Fruit fly (Drosophila melanogaster): Measurements from ENCODE around the gene CG5162.
A peak's percentile ranks its signal among the peaks of the same experiment; 100 is the strongest.

CG5162 gene

DNA sequence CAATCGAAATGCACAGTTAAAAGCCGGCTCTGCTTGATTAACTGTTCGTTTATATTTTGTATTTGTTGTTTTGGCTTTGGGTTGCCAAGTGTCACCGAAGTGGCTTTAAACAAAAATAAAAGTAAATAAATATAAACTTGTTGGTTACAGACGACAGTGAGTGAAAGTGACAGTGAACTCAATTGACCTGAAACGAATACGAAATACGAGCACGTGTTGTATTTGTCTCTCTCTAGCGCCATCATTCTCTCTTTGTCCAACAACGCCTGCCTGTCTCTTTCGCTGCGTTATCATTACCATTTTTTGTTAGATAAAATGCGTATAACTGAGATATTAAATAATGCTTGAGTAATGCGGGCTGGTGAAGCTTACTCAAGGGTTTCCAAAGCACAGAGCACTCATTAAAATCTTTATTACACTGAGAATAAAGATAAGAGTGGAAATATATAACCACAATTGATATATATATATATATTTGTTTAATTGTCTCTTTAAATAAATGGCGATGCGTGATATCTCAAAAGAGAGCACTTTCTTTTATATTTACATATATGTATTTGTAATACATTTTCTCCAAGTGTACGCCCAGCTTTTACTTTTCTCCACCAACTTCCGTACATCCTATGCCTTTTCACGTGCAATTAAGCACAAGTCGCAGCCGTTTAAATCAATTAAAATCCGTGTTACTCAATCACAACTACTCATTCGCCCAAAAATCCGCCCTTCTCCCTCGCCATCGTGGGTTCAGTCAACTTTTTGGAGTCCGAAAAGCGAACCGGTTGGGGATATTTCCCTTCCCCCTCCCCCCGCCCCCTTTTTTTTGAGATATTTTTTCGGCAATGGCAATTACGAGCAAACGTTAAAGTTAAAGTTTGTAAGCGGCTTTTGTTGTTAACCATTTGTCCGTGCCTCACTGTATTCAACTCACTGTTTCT is 33.6 kb upstream of the CG5162 start:
- TF ChIP-seq CG33213 (GFP tag; optimal IDR thresholded peaks at IDR 0.05) = no peak
- TF ChIP-seq D19A (tag; optimal IDR thresholded peaks at IDR 0.05) = peak; percentile 48
- TF ChIP-seq vfl (GFP tag; optimal IDR thresholded peaks at IDR 0.05) = no peak
- no peak for TF ChIP-seq CG5953 (GFP tag; IDR thresholded peaks at IDR 0.05)
- peak; percentile 47 for TF ChIP-seq dmrt99B (tag; optimal IDR thresholded peaks at IDR 0.05)
- peak; percentile 25 for TF ChIP-seq Meics (GFP tag; optimal IDR thresholded peaks at IDR 0.05)
- TF ChIP-seq CG8388 (GFP tag; optimal IDR thresholded peaks at IDR 0.05) = peak; percentile 22
- no peak for TF ChIP-seq Fer2 (tag; optimal IDR thresholded peaks at IDR 0.05)
- no peak for TF ChIP-seq CG9932 (GFP tag; IDR thresholded peaks at IDR 0.05)
- no peak for TF ChIP-seq dmrt11E (tag; optimal IDR thresholded peaks at IDR 0.05)
- TF ChIP-seq CG16863 (GFP tag; optimal IDR thresholded peaks at IDR 0.05) = no peak
- TF ChIP-seq Adf1 (GFP tag; IDR thresholded peaks at IDR 0.05) = no peak
- TF ChIP-seq BEAF-32 (GFP tag; optimal IDR thresholded peaks at IDR 0.05) = no peak
- TF ChIP-seq NFAT (GFP tag; IDR thresholded peaks at IDR 0.05) = no peak
- TF ChIP-seq Xbp1 (GFP tag; optimal IDR thresholded peaks at IDR 0.05) = peak; percentile 18
- TF ChIP-seq mam (GFP tag; optimal IDR thresholded peaks at IDR 0.05) = no peak
- TF ChIP-seq unpg (GFP tag; optimal IDR thresholded peaks at IDR 0.05) = peak; percentile 19
- TF ChIP-seq CG1529 (GFP tag; optimal IDR thresholded peaks at IDR 0.05) = no peak
- peak; percentile 4 for TF ChIP-seq CG12769 (tag; optimal IDR thresholded peaks at IDR 0.05)
- no peak for TF ChIP-seq pnt (GFP tag; optimal IDR thresholded peaks at IDR 0.05)
- TF ChIP-seq GATAe (GFP tag; conservative IDR thresholded peaks at IDR 0.05) = no peak
- no peak for TF ChIP-seq E2f1 (GFP tag; IDR thresholded peaks at IDR 0.05)
- TF ChIP-seq CG3163 (GFP tag; optimal IDR thresholded peaks at IDR 0.05) = no peak
- no peak for TF ChIP-seq nerfin-2 (GFP tag; IDR thresholded peaks at IDR 0.05; ENCODE audit: partially characterized antibody)
- no peak for TF ChIP-seq CG8765 (GFP tag; IDR thresholded peaks at IDR 0.05)
- TF ChIP-seq Camta (GFP tag; optimal IDR thresholded peaks at IDR 0.05) = no peak
- no peak for TF ChIP-seq kni (GFP tag; optimal IDR thresholded peaks at IDR 0.05)
- no peak for TF ChIP-seq jigr1 (GFP tag; IDR thresholded peaks at IDR 0.05)
- TF ChIP-seq CG11398 (GFP tag; optimal IDR thresholded peaks at IDR 0.05) = no peak
- TF ChIP-seq grau (tag; optimal IDR thresholded peaks at IDR 0.05) = peak; percentile 38
- peak; percentile 63 for TF ChIP-seq vvl (GFP tag; IDR thresholded peaks at IDR 0.05)
- TF ChIP-seq ind (GFP tag; optimal IDR thresholded peaks at IDR 0.05) = peak; percentile 5
- no peak for TF ChIP-seq CG31388 (GFP tag; optimal IDR thresholded peaks at IDR 0.05)
- TF ChIP-seq usp (GFP tag; optimal IDR thresholded peaks at IDR 0.05) = no peak
- no peak for TF ChIP-seq bowl (GFP tag; IDR thresholded peaks at IDR 0.05)
- no peak for TF ChIP-seq CG2889 (GFP tag; IDR thresholded peaks at IDR 0.05)
- no peak for TF ChIP-seq CkIIα-i1 (GFP tag; IDR thresholded peaks at IDR 0.05)
- TF ChIP-seq Fer3 (tag; optimal IDR thresholded peaks at IDR 0.05) = peak; percentile 23
- no peak for TF ChIP-seq pfk (GFP tag; optimal IDR thresholded peaks at IDR 0.05)
- no peak for TF ChIP-seq HHEX (GFP tag; optimal IDR thresholded peaks at IDR 0.05)
- no peak for TF ChIP-seq h (optimal IDR thresholded peaks at IDR 0.05)
- TF ChIP-seq CG10979 (tag; optimal IDR thresholded peaks at IDR 0.05) = peak; percentile 42
- TF ChIP-seq CG34422 (GFP tag; IDR thresholded peaks at IDR 0.05) = no peak; the same call in 2 of the 3 replicates
- no peak for TF ChIP-seq chif (GFP tag; optimal IDR thresholded peaks at IDR 0.05)
- 0 out of 2 replicates have a peak, but pooled peaks have one; percentile 28 for TF ChIP-seq Ada2b (GFP tag; IDR thresholded peaks at IDR 0.05)
- no peak for TF ChIP-seq Doc2 (GFP tag; IDR thresholded peaks at IDR 0.05)
- no peak for TF ChIP-seq sens (GFP tag)
- no peak for TF ChIP-seq zfh2 (GFP tag; optimal IDR thresholded peaks at IDR 0.05)
- TF ChIP-seq CG8359 (GFP tag; optimal IDR thresholded peaks at IDR 0.05; ENCODE audit: borderline replicate concordance) = no peak
- TF ChIP-seq tx (GFP tag; optimal IDR thresholded peaks at IDR 0.05) = no peak
